Worm (Caenorhabditis elegans): ENCODE measurements around the gene pst-2.
A peak's percentile ranks its signal among the peaks of the same experiment; 100 is the strongest.

pst-2 gene

DNA sequence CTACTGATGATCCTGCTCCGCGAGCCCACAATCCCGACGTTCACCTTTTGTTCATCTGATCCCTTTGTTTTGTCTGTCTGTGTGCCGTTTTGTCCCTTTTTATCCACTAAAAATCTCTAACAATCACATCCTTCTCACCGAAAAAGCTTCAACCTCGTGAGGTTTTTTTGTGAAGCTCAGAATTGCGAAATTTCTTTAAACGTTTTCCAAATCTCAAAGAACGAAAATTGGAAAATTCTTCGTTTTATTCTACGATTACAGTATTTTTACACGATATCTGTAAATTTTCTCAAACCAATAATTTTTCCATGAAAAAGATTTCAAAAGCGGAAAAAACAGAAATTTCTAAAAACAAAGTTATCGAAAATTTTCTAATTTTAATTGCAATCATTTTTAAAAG, 6.0 kb upstream of the pst-2 start:
- no peak for TF ChIP-seq hnd-1 (tag; optimal IDR thresholded peaks at IDR 0.05)

DNA sequence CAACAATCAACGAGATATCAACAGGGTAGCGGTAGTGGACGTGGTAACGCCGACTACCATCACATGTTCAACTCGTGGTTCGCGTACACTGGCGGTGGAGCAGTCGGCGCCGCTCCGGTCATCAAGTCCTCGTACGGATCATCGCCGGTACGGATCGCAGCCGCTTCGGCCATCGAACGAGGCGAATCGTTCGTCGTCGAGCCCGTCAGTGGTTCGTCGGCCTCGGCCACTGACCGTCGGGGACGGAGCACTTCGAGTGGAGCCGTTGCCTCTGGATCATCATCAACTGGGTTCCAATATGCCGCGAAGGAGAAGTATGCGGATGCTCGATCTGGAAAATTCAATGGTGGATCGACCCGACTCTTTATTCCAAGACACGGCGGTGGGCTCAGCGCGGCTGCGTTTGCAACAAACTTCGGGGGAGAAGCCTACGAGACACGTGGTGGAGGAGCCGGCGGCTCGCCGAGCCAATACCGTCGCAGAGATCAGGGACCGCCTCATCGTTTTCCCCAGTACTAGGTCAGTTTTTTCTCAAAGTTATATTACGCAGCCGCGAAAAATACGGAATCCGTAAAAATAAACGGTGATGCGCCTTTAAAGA, 4.7 kb upstream of the pst-2 start:
- TF ChIP-seq ceh-36 (tag; optimal IDR thresholded peaks at IDR 0.05): no peak
- TF ChIP-seq aly-1 (tag; optimal IDR thresholded peaks at IDR 0.05): peak; percentile 45
- TF ChIP-seq scrt-1 (GFP tag; IDR thresholded peaks at IDR 0.05): 0 out of 2 replicates have a peak, but pooled peaks have one; percentile 19
- no peak for TF ChIP-seq flt-1 (GFP tag; IDR thresholded peaks at IDR 0.05)

DNA sequence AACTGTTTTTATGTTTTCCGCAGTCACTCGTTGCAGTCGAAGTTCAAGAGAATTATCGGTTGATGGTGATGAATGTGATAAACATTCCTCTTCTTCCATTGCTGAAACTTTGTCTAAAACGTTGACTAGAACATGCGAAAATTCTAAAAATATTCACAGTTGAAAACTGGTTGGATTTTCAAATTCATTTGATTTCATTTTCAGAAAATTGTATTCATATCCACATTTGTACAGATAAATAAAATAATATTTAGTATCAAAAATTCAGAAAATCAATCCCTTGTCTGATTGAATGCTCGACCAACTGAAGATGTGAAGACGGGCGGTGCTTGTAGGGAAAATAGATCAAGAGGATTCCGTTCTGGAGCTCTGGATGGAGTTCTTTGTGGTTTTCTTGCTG, 2.4 kb upstream of the pst-2 start, which contains the start of gene F54E7.9:
Gene F54E7.9 (minus strand): TSS at position 101 of the 400 bp plus-strand sequence.
- TF ChIP-seq hmg-4 (GFP tag; optimal IDR thresholded peaks at IDR 0.05): no peak
- no peak for TF ChIP-seq ets-7 (tag; optimal IDR thresholded peaks at IDR 0.05)
- TF ChIP-seq hnd-1 (tag; optimal IDR thresholded peaks at IDR 0.05): no peak
- TF ChIP-seq ceh-36 (tag; optimal IDR thresholded peaks at IDR 0.05): no peak
- no peak for TF ChIP-seq tbx-37 (GFP tag; conservative IDR thresholded peaks at IDR 0.05)
- TF ChIP-seq B0310.2 (tag; optimal IDR thresholded peaks at IDR 0.05): no peak

DNA sequence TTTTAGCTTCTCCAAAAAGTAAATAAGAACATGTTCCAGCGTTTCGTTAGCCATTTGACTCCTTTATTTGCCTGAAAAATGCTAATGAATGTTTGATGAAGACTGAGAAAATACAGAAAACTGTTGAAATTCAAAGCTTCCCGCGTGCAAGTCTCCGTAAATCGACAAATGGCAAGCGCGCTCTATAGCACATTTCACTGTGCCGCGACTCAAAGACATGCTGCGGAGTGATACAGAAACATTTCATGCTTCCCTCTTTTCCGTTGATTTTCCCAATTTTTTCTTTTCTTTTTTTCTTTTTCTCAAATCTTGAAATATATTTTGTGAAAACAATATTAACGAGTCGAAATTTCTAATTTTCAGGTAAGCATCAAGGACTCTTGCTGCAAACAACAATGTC, 1.3 kb upstream of the pst-2 start, which contains the start of the genes ska-3 and rps-12:
Gene ska-3 (minus strand): TSS at position 71 of the 400 bp plus-strand sequence.
Gene rps-12 (plus strand): TSS at position 364 of the 400 bp plus-strand sequence.
- TF ChIP-seq ceh-36 (tag; optimal IDR thresholded peaks at IDR 0.05): no peak
- 0 out of 2 replicates have a peak, but pooled peaks have one; percentile 17 for TF ChIP-seq tbx-11 (GFP tag; IDR thresholded peaks at IDR 0.05)
- peak; percentile 15 for TF ChIP-seq B0310.2 (tag; optimal IDR thresholded peaks at IDR 0.05)
- TF ChIP-seq pes-1 (GFP tag; IDR thresholded peaks at IDR 0.05): peak; percentile 72
- TF ChIP-seq hnd-1 (tag; optimal IDR thresholded peaks at IDR 0.05): peak; percentile 8
- TF ChIP-seq hmg-4 (GFP tag; optimal IDR thresholded peaks at IDR 0.05): peak; percentile 70
- peak; percentile 49; the same call in 1 of the 2 replicates for TF ChIP-seq tbx-37 (GFP tag; conservative IDR thresholded peaks at IDR 0.05)
- no peak for TF ChIP-seq hmbx-1 (tag; optimal IDR thresholded peaks at IDR 0.05)
- TF ChIP-seq F13C5.2 (tag; optimal IDR thresholded peaks at IDR 0.05): peak; percentile 95
- peak; percentile 69 for TF ChIP-seq flt-1 (GFP tag; IDR thresholded peaks at IDR 0.05)

DNA sequence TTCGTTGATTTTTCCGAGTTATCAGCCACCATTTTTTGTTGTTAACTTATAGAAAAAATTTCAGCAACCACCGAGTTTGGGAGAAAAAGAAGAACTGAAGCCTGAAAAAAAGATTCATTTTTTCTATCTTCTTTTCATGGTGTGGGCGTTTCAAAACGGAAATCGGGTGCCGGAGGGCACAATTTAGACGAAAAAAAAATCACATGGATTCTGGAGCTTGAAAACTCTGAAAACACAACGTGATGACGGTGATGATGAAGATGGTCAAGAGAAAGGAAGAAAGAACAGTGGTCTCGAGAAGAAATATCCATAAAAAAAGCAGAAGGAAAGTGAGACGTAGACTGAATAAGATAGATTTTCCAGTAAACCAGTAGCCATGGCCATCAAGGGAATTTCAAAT, 3.8 kb downstream of the pst-2 start, which contains the start of gene rcan-1:
Gene rcan-1 (minus strand): TSS at position 101 of the 400 bp plus-strand sequence.
- TF ChIP-seq hmbx-1 (tag; optimal IDR thresholded peaks at IDR 0.05) (no peak), hnd-1 (tag; optimal IDR thresholded peaks at IDR 0.05) (no peak), aly-1 (tag; optimal IDR thresholded peaks at IDR 0.05) (no peak), ets-7 (tag; optimal IDR thresholded peaks at IDR 0.05) (no peak), ceh-36 (tag; optimal IDR thresholded peaks at IDR 0.05) (no peak), scrt-1 (GFP tag; IDR thresholded peaks at IDR 0.05) (no peak)

DNA sequence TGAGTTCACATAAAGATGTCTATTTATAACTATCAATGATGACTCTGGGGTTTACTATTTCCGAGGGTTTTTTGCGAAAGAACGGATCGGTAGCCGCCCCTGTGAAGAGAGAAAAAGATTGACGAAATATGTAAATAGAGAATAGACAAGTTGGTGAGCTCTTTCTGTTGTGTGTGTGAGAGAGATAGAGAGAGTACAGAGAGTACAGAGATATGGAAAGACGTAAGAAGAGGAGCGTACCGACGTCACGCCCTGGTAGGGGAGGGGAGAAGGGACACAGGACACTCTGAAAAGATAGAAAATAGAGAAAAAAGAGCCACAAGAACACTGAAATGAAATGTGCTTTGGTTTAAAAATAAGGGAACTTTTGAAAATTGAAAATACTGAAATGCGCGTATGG, 8.0 kb downstream of the pst-2 start:
- TF ChIP-seq flt-1 (GFP tag; IDR thresholded peaks at IDR 0.05) (no peak), hmg-4 (GFP tag; optimal IDR thresholded peaks at IDR 0.05) (peak; percentile 1), F13C5.2 (tag; optimal IDR thresholded peaks at IDR 0.05) (no peak), hnd-1 (tag; optimal IDR thresholded peaks at IDR 0.05) (no peak), tbx-11 (GFP tag; IDR thresholded peaks at IDR 0.05) (no peak), hmbx-1 (tag; optimal IDR thresholded peaks at IDR 0.05) (no peak), sea-1 (GFP tag; conservative IDR thresholded peaks at IDR 0.05) (no peak), pes-1 (GFP tag; IDR thresholded peaks at IDR 0.05) (no peak)

DNA sequence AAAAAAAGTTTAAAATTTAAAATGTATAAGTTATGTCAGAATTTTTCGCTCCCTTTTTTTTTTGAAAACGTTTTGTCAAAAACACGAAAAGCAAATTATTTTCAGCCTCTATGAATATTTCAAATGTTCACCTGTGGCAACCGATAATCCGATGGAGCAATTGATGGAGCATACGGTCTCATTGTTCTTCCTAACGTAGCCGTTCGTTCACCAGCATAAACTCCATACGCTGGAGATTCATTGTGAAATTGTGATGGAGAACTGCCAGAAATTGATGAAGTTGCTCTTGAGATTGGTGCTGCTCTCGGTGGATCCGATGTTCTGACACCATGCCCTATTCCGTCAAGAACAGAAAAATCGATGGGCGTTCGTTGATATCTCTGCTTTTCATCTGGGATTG, 11.6 kb downstream of the pst-2 start:
- TF ChIP-seq flt-1 (GFP tag; IDR thresholded peaks at IDR 0.05): no peak
- TF ChIP-seq tbx-37 (GFP tag; conservative IDR thresholded peaks at IDR 0.05): no peak
- no peak for TF ChIP-seq ama-1 (optimal IDR thresholded peaks at IDR 0.05)
- no peak for TF ChIP-seq hnd-1 (tag; optimal IDR thresholded peaks at IDR 0.05)
- TF ChIP-seq F13C5.2 (tag; optimal IDR thresholded peaks at IDR 0.05): no peak
- TF ChIP-seq hmbx-1 (tag; optimal IDR thresholded peaks at IDR 0.05): no peak
- TF ChIP-seq ets-7 (tag; optimal IDR thresholded peaks at IDR 0.05): no peak
- no peak for TF ChIP-seq B0310.2 (tag; optimal IDR thresholded peaks at IDR 0.05)

DNA sequence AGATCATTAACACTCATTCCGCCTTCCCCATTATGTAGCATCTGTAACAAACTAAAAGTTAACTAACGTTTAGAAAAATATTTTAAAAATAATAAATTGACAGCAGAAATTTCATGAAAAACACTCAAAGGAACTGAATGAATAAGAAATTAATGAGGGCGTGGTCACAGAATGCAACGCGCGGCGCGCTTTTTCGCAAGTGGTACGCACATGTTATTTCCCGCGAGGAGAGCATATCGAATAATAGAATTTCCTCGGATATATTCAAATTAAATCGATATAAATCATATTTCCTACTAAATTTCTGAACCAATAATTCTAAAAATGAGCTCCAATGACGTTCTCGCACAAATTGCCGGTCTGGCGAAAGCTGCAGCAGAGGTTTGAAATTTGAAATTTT, 12.5 kb downstream of the pst-2 start, which contains the start of the genes abi-1 and arle-14:
Gene abi-1 (minus strand): TSS at position 51 of the 400 bp plus-strand sequence.
Gene arle-14 (plus strand): TSS at position 217 of the 400 bp plus-strand sequence.
- TF ChIP-seq F13C5.2 (tag; optimal IDR thresholded peaks at IDR 0.05) (peak; percentile 61), pes-1 (GFP tag; IDR thresholded peaks at IDR 0.05) (no peak)

DNA sequence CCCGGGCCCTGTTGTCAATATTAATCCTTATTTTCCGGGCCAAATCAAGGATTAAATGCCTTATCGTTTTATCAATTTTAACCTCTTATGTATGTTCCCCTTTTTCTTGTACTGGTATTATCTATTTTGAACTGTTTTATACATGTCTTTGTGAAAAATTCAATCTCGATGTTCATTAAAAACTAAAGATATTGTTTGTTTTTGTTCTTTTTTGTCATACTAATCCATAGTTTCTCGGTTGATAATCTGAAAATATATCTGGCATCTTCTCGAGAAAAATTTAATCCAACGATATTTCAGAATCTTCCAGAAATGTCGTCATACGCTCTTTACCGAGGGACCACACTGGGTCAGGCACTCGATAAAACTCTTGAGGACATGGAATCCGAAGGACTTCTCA, 13.5 kb downstream of the pst-2 start, which contains the start of gene B0336.13:
Gene B0336.13 (plus strand): TSS at position 301 of the 400 bp plus-strand sequence.
- no peak for TF ChIP-seq hmg-4 (GFP tag; optimal IDR thresholded peaks at IDR 0.05)
- TF ChIP-seq ceh-13 (GFP tag; optimal IDR thresholded peaks at IDR 0.05): no peak
- peak; percentile 22 for TF ChIP-seq ceh-36 (tag; optimal IDR thresholded peaks at IDR 0.05)
- no peak for TF ChIP-seq scrt-1 (GFP tag; IDR thresholded peaks at IDR 0.05)
- no peak for TF ChIP-seq tbx-11 (GFP tag; IDR thresholded peaks at IDR 0.05)
- no peak for TF ChIP-seq ama-1 (optimal IDR thresholded peaks at IDR 0.05)

Measured in whole organism, early embryonic.